Worm (Caenorhabditis elegans): ENCODE data around the gene srm-6.

srm-6 gene

ce11 chrV:14319101-14319781, 17.5 kb upstream of the srm-6 start, which contains the start of gene F47B8.13:
Gene F47B8.13, minus strand, starts transcription at chrV:14319731.
- TF ChIP-seq lin-13 (GFP tag; optimal IDR thresholded peaks at IDR 0.05) (no peak), ceh-82 (tag; optimal IDR thresholded peaks at IDR 0.05) (no peak), nhr-11 (tag; optimal IDR thresholded peaks at IDR 0.05) (no peak), sma-9 (GFP tag; optimal IDR thresholded peaks at IDR 0.05) (no peak), sma-9 (tag; optimal IDR thresholded peaks at IDR 0.05) (no peak), mab-5 (tag; optimal IDR thresholded peaks at IDR 0.05) (no peak), lin-39 (tag; optimal IDR thresholded peaks at IDR 0.05) (no peak), unc-39 (tag; optimal IDR thresholded peaks at IDR 0.05) (no peak), nhr-77 (tag; optimal IDR thresholded peaks at IDR 0.05) (no peak), unc-55 (GFP tag; optimal IDR thresholded peaks at IDR 0.05) (no peak), aly-2 (tag; optimal IDR thresholded peaks at IDR 0.05) (no peak), crh-2 (tag; optimal IDR thresholded peaks at IDR 0.05) (no peak), alr-1 (tag; optimal IDR thresholded peaks at IDR 0.05) (no peak), lsy-2 (tag; optimal IDR thresholded peaks at IDR 0.05) (no peak), ztf-4 (tag; optimal IDR thresholded peaks at IDR 0.05) (no peak), fos-1 (tag; optimal IDR thresholded peaks at IDR 0.05) (no peak), sma-3 (GFP tag; optimal IDR thresholded peaks at IDR 0.05) (no peak), lin-11 (tag; optimal IDR thresholded peaks at IDR 0.05) (no peak), nhr-237 (tag; optimal IDR thresholded peaks at IDR 0.05) (no peak), zag-1 (tag; optimal IDR thresholded peaks at IDR 0.05) (no peak)

- TF ChIP-seq F13H6.1 (tag; optimal IDR thresholded peaks at IDR 0.05) (no peak), mab-5 (tag; optimal IDR thresholded peaks at IDR 0.05) (no peak), ztf-4 (tag; optimal IDR thresholded peaks at IDR 0.05) (no peak), unc-62 (GFP tag; optimal IDR thresholded peaks at IDR 0.05) (no peak), dmd-4 (tag; optimal IDR thresholded peaks at IDR 0.05) (no peak), sem-4 (tag; optimal IDR thresholded peaks at IDR 0.05) (no peak), lin-11 (tag; optimal IDR thresholded peaks at IDR 0.05) (no peak), lin-39 (tag; optimal IDR thresholded peaks at IDR 0.05) (no peak), nhr-12 (tag; optimal IDR thresholded peaks at IDR 0.05) (no peak), elt-3 (tag; optimal IDR thresholded peaks at IDR 0.05) (no peak), skn-1 (tag; optimal IDR thresholded peaks at IDR 0.05) (no peak), fos-1 (tag; optimal IDR thresholded peaks at IDR 0.05) (no peak), gmeb-1 (tag; optimal IDR thresholded peaks at IDR 0.05) (no peak), C34F6.9 (tag; optimal IDR thresholded peaks at IDR 0.05) (no peak), unc-55 (GFP tag; optimal IDR thresholded peaks at IDR 0.05) (no peak), nhr-23 (tag; optimal IDR thresholded peaks at IDR 0.05) (no peak), nhr-129 (tag; optimal IDR thresholded peaks at IDR 0.05) (no peak), peb-1 (tag; optimal IDR thresholded peaks at IDR 0.05) (no peak), unc-39 (tag; optimal IDR thresholded peaks at IDR 0.05) (no peak), alr-1 (tag; optimal IDR thresholded peaks at IDR 0.05) (no peak)
Measured at ce11 chrV:14320246-14320645, 16.5 kb upstream of the srm-6 start, which contains the start of gene F47B8.14. Gene F47B8.14, plus strand, starts transcription at chrV:14320546.

- TF ChIP-seq ceh-82 (tag; optimal IDR thresholded peaks at IDR 0.05) (no peak), ztf-4 (tag; optimal IDR thresholded peaks at IDR 0.05) (no peak), peb-1 (tag; optimal IDR thresholded peaks at IDR 0.05) (no peak), F13H6.1 (tag; optimal IDR thresholded peaks at IDR 0.05) (no peak), Y55F3AM.14 (GFP tag; optimal IDR thresholded peaks at IDR 0.05) (peak; percentile 11)
Measured at ce11 chrV:14320730-14321319, 15.9 kb upstream of the srm-6 start.

ce11 chrV:14322743-14323142, 14.0 kb upstream of the srm-6 start, which contains the start of gene F47B8.3:
Gene F47B8.3, minus strand, starts transcription at chrV:14323003.
- TF ChIP-seq mbf-1 (tag; optimal IDR thresholded peaks at IDR 0.05) (no peak), lsy-2 (tag; optimal IDR thresholded peaks at IDR 0.05) (peak in 1 of 2 experiments; percentile 62), elt-1 (tag; optimal IDR thresholded peaks at IDR 0.05) (no peak), gmeb-1 (tag; optimal IDR thresholded peaks at IDR 0.05) (peak; percentile 23), snpc-4 (tag; optimal IDR thresholded peaks at IDR 0.05) (peak; percentile 46), C34F6.9 (tag; optimal IDR thresholded peaks at IDR 0.05) (peak; percentile 83), lin-11 (tag; optimal IDR thresholded peaks at IDR 0.05) (no peak), nhr-25 (tag; optimal IDR thresholded peaks at IDR 0.05) (peak; percentile 1), fos-1 (tag; optimal IDR thresholded peaks at IDR 0.05) (peak; percentile 1), F13H6.1 (tag; optimal IDR thresholded peaks at IDR 0.05) (peak; percentile 15), sem-4 (tag; optimal IDR thresholded peaks at IDR 0.05) (peak; percentile 25), zag-1 (tag; optimal IDR thresholded peaks at IDR 0.05) (no peak), ama-1 (optimal IDR thresholded peaks at IDR 0.05) (peak; percentile 59), lin-13 (GFP tag; optimal IDR thresholded peaks at IDR 0.05) (peak; percentile 25), unc-55 (GFP tag; optimal IDR thresholded peaks at IDR 0.05) (peak; percentile 62), sma-9 (GFP tag; optimal IDR thresholded peaks at IDR 0.05) (peak; percentile 27), sma-9 (tag; optimal IDR thresholded peaks at IDR 0.05) (no peak), crh-2 (tag; optimal IDR thresholded peaks at IDR 0.05) (peak; percentile 56), nhr-129 (tag; optimal IDR thresholded peaks at IDR 0.05) (peak; percentile 65)

Measured in whole organism, L2 larva.